Fruit fly (Drosophila melanogaster) whole organism, embryonic: ENCODE measurements around the gene CG33258.
A peak's percentile ranks its signal among the peaks of the same experiment; 100 is the strongest.

Experiments used
- CG11085 ChIP-seq: fragments of 200-800 bp; sonication (Bioruptor generic); IDR thresholded peaks from 2 replicates; pipeline ENCODE4 v1.3.6; 2022; ENCODE audit warnings: missing biosample characterization, missing genetic modification characterization
- CG11093 ChIP-seq: fragments of 200-800 bp; sonication (Bioruptor generic); IDR thresholded peaks from 3 replicates; pipeline ENCODE4 v1.3.6; 2022; ENCODE audit warnings: missing biosample characterization, missing genetic modification characterization
- CG11560 ChIP-seq: fragments of 200-800 bp; sonication (Bioruptor generic); IDR thresholded peaks from 3 replicates; pipeline ENCODE4 v1.3.6; 2022; ENCODE audit warnings: missing biosample characterization, missing genetic modification characterization
- CG12155 ChIP-seq: fragments of 200-800 bp; sonication (Bioruptor generic); optimal IDR thresholded peaks from 3 replicates; lab custom pipeline; 2016; ENCODE audit warnings: missing biosample characterization, missing genetic modification characterization
- CG12659 ChIP-seq: fragments of 200-800 bp; sonication (Bioruptor generic); optimal IDR thresholded peaks from 3 replicates; lab custom pipeline; 2017; ENCODE audit warnings: mild to moderate bottlenecking, missing biosample characterization, missing genetic modification reagents, missing genetic modification characterization
- CG12769 ChIP-seq: fragments of 200-800 bp; sonication (Bioruptor generic); optimal IDR thresholded peaks from 2 replicates; lab custom pipeline; 2019; ENCODE audit warnings: missing biosample characterization, mild to moderate bottlenecking, missing genetic modification characterization, moderate library complexity
- CG13123 ChIP-seq: fragments of 200-800 bp; sonication (Bioruptor generic); optimal IDR thresholded peaks from 2 replicates; lab custom pipeline; 2016; ENCODE audit warnings: missing biosample characterization, missing genetic modification characterization
- CG13296 ChIP-seq: fragments of 200-800 bp; sonication (Bioruptor generic); optimal IDR thresholded peaks from 3 replicates; lab custom pipeline; 2018; ENCODE audit warnings: missing biosample characterization, mild to moderate bottlenecking, missing genetic modification characterization
- CG1602 ChIP-seq: fragments of 200-800 bp; sonication (Bioruptor generic); optimal IDR thresholded peaks from 3 replicates; lab custom pipeline; 2016; ENCODE audit warnings: missing biosample characterization, missing genetic modification characterization
- CG17186 ChIP-seq: fragments of 200-800 bp; sonication (Bioruptor generic); optimal IDR thresholded peaks from 3 replicates; lab custom pipeline; 2017; ENCODE audit warnings: missing biosample characterization, missing genetic modification reagents, missing genetic modification characterization
- CG17359 ChIP-seq: fragments of 200-800 bp; sonication (Bioruptor generic); optimal IDR thresholded peaks from 3 replicates; lab custom pipeline; 2018; ENCODE audit warnings: missing biosample characterization, mild to moderate bottlenecking, missing genetic modification characterization, moderate library complexity
- CG2129 ChIP-seq: fragments of 200-800 bp; sonication (Bioruptor generic); IDR thresholded peaks from 2 replicates; pipeline ENCODE4 v1.3.6; 2022; ENCODE audit warnings: missing biosample characterization, missing genetic modification characterization; ENCODE audit not compliant: partially characterized antibody
- CG30403 ChIP-seq: fragments of 200-800 bp; sonication (Bioruptor generic); optimal IDR thresholded peaks from 3 replicates; lab custom pipeline; 2016; ENCODE audit warnings: missing biosample characterization, missing genetic modification characterization
- CG32767 ChIP-seq: fragments of 200-800 bp; sonication (Bioruptor generic); IDR thresholded peaks from 2 replicates; pipeline ENCODE4 v1.3.6; 2022; ENCODE audit warnings: missing biosample characterization, missing genetic modification characterization
- CG32772 ChIP-seq: fragments of 200-800 bp; sonication (Bioruptor generic); IDR thresholded peaks from 2 replicates; pipeline ENCODE4 v1.3.6; 2022; ENCODE audit warnings: missing biosample characterization, missing genetic modification characterization
- CG42726 ChIP-seq: fragments of 200-800 bp; sonication (Bioruptor generic); IDR thresholded peaks from 2 replicates; pipeline ENCODE4 v1.3.6; 2022; ENCODE audit warnings: missing biosample characterization, missing genetic modification characterization; ENCODE audit not compliant: partially characterized antibody
- CG4707 ChIP-seq: fragments of 200-800 bp; sonication (Bioruptor generic); optimal IDR thresholded peaks from 2 replicates; lab custom pipeline; 2018; ENCODE audit warnings: missing biosample characterization, mild to moderate bottlenecking, missing genetic modification characterization, moderate library complexity
- CG6254 ChIP-seq: fragments of 200-800 bp; sonication (Bioruptor generic); optimal IDR thresholded peaks from 3 replicates; lab custom pipeline; 2017; ENCODE audit warnings: mild to moderate bottlenecking, missing biosample characterization, missing genetic modification reagents, missing genetic modification characterization
- CG7271 ChIP-seq: fragments of 200-800 bp; sonication (Bioruptor generic); optimal IDR thresholded peaks from 2 replicates; lab custom pipeline; 2018; ENCODE audit warnings: missing biosample characterization, mild to moderate bottlenecking, missing genetic modification characterization, moderate library complexity
- CG8089 ChIP-seq: fragments of 200-800 bp; sonication (Bioruptor generic); optimal IDR thresholded peaks from 3 replicates; lab custom pipeline; 2016; ENCODE audit warnings: missing biosample characterization, missing genetic modification characterization
- CG9609 ChIP-seq: fragments of 200-800 bp; sonication (Bioruptor generic); optimal IDR thresholded peaks from 3 replicates; lab custom pipeline; 2016; ENCODE audit warnings: missing biosample characterization, missing genetic modification characterization
- CG9817 ChIP-seq: fragments of 200-800 bp; sonication (Bioruptor generic); optimal IDR thresholded peaks from 2 replicates; lab custom pipeline; 2018; ENCODE audit warnings: missing biosample characterization, mild to moderate bottlenecking, missing genetic modification characterization, moderate library complexity
- CG9876 ChIP-seq: fragments of 200-800 bp; sonication (Bioruptor generic); optimal IDR thresholded peaks from 2 replicates; lab custom pipeline; 2016; ENCODE audit warnings: missing biosample characterization, missing genetic modification characterization
- D19B ChIP-seq: fragments of 200-800 bp; sonication (Bioruptor generic); optimal IDR thresholded peaks from 2 replicates; lab custom pipeline; 2017; ENCODE audit warnings: missing biosample characterization, mild to moderate bottlenecking, missing genetic modification characterization
- Dll ChIP-seq: fragments of 200-800 bp; sonication (Bioruptor generic); IDR thresholded peaks from 4 replicates; pipeline ENCODE4 v1.3.6; 2022; ENCODE audit warnings: missing biosample characterization, missing genetic modification characterization; ENCODE audit not compliant: partially characterized antibody
- Doc2 ChIP-seq: fragments of 200-800 bp; sonication (Bioruptor generic); IDR thresholded peaks from 2 replicates; pipeline ENCODE4 v1.3.6; 2022; ENCODE audit warnings: missing biosample characterization, missing genetic modification characterization
- Doc3 ChIP-seq: fragments of 200-800 bp; sonication (Bioruptor generic); IDR thresholded peaks from 3 replicates; pipeline ENCODE4 v1.3.6; 2022; ENCODE audit warnings: missing biosample characterization, missing genetic modification characterization; ENCODE audit not compliant: partially characterized antibody
- Hr78 ChIP-seq, 2 experiments: fragments of 200-800 bp in 1 of 2; fragments of >200 bp in 1 of 2; sonication (Bioruptor generic) in 1 of 2; optimal IDR thresholded peaks; 2 replicates each; lab custom pipeline; 2017 to 2019; ENCODE audit warnings: missing biosample characterization in 2 of 2, missing genetic modification characterization in 2 of 2, mild to moderate bottlenecking in 1 of 2, moderate library complexity in 1 of 2
- Ravus ChIP-seq: fragments of 200-800 bp; sonication (Bioruptor generic); IDR thresholded peaks from 2 replicates; pipeline ENCODE4 v1.3.6; 2022; ENCODE audit warnings: missing biosample characterization, missing genetic modification characterization
- Side ChIP-seq: fragments of 200-800 bp; sonication (Bioruptor generic); optimal IDR thresholded peaks from 2 replicates; lab custom pipeline; 2016; ENCODE audit warnings: missing biosample characterization, missing genetic modification characterization
- Stat92E ChIP-seq, 3 experiments: fragments of >200 bp in 2 of 3; fragments of 200-800 bp in 1 of 3; sonication (Bioruptor generic) in 1 of 3; optimal IDR thresholded peaks; 2 replicates each; lab custom pipeline; 2017 to 2019; ENCODE audit warnings: missing biosample characterization in 3 of 3, missing genetic modification characterization in 3 of 3, mild to moderate bottlenecking in 1 of 3, moderate library complexity in 1 of 3
- Trl ChIP-seq, 3 experiments: fragments of >200 bp in 2 of 3; fragments of 200-800 bp in 1 of 3; sonication (Bioruptor generic) in 1 of 3; optimal IDR thresholded peaks; 2 replicates in 1 of 3; 3 replicates in 2 of 3; lab custom pipeline; 2016 to 2017; ENCODE audit warnings: missing biosample characterization in 1 of 3, missing genetic modification characterization in 1 of 3
- aop ChIP-seq: fragments of 200-800 bp; sonication (Bioruptor generic); IDR thresholded peaks from 2 replicates; pipeline ENCODE4 v1.3.6; 2022; ENCODE audit warnings: missing biosample characterization, missing genetic modification characterization
- ash1 ChIP-seq: fragments of 200-800 bp; sonication (Bioruptor generic); optimal IDR thresholded peaks from 2 replicates; lab custom pipeline; 2018; ENCODE audit warnings: missing biosample characterization, mild to moderate bottlenecking, missing genetic modification characterization
- chn ChIP-seq: fragments of 200-800 bp; sonication (Bioruptor generic); optimal IDR thresholded peaks from 2 replicates; lab custom pipeline; 2016; ENCODE audit warnings: missing biosample characterization, missing genetic modification characterization
- cwo ChIP-seq: fragments of 200-800 bp; sonication (Bioruptor generic); optimal IDR thresholded peaks from 3 replicates; lab custom pipeline; 2017; ENCODE audit warnings: missing biosample characterization, missing genetic modification characterization, mild to moderate bottlenecking, moderate library complexity, missing genetic modification reagents
- fd102C ChIP-seq: fragments of 200-800 bp; sonication (Bioruptor generic); optimal IDR thresholded peaks from 2 replicates; lab custom pipeline; 2018; ENCODE audit warnings: missing biosample characterization, mild to moderate bottlenecking, missing genetic modification characterization, moderate library complexity
- ftz-f1 ChIP-seq: fragments of 200-800 bp; sonication (Bioruptor generic); optimal IDR thresholded peaks from 2 replicates; lab custom pipeline; 2016; ENCODE audit warnings: missing biosample characterization, missing genetic modification characterization
- gro ChIP-seq: fragments of 200-800 bp; sonication (Bioruptor generic); optimal IDR thresholded peaks from 2 replicates; lab custom pipeline; 2016; ENCODE audit warnings: missing biosample characterization, missing genetic modification characterization
- inv ChIP-seq: fragments of 200-800 bp; sonication (Bioruptor generic); IDR thresholded peaks from 2 replicates; pipeline ENCODE4 v1.3.6; 2022; ENCODE audit warnings: missing biosample characterization, missing genetic modification characterization; ENCODE audit not compliant: partially characterized antibody
- lbe ChIP-seq: fragments of 200-800 bp; sonication (Bioruptor generic); optimal IDR thresholded peaks from 2 replicates; lab custom pipeline; 2016; ENCODE audit warnings: missing biosample characterization, mild to moderate bottlenecking, missing genetic modification characterization
- lilli ChIP-seq: fragments of 200-800 bp; sonication (Bioruptor generic); optimal IDR thresholded peaks from 3 replicates; lab custom pipeline; 2016; ENCODE audit warnings: missing biosample characterization, missing genetic modification characterization
- p53 ChIP-seq: fragments of 200-800 bp; sonication (Bioruptor generic); optimal IDR thresholded peaks from 2 replicates; lab custom pipeline; 2016; ENCODE audit warnings: missing biosample characterization, missing genetic modification characterization
- peb ChIP-seq: fragments of 200-800 bp; sonication (Bioruptor generic); IDR thresholded peaks from 2 replicates; pipeline ENCODE4 v1.3.6; 2022; ENCODE audit warnings: missing biosample characterization, missing genetic modification characterization
- pros ChIP-seq: fragments of 200-800 bp; sonication (Bioruptor generic); optimal IDR thresholded peaks from 3 replicates; lab custom pipeline; 2019; ENCODE audit warnings: missing biosample characterization, mild to moderate bottlenecking, missing genetic modification characterization, moderate library complexity
- salm ChIP-seq: fragments of 200-800 bp; sonication (Bioruptor generic); optimal IDR thresholded peaks from 2 replicates; lab custom pipeline; 2018; ENCODE audit warnings: missing biosample characterization, mild to moderate bottlenecking, missing genetic modification characterization
- sens-2 ChIP-seq: fragments of 200-800 bp; sonication (Bioruptor generic); IDR thresholded peaks from 2 replicates; pipeline ENCODE4 v1.3.6; 2022; ENCODE audit warnings: missing biosample characterization, missing genetic modification characterization

The CG33258 gene

DNA sequence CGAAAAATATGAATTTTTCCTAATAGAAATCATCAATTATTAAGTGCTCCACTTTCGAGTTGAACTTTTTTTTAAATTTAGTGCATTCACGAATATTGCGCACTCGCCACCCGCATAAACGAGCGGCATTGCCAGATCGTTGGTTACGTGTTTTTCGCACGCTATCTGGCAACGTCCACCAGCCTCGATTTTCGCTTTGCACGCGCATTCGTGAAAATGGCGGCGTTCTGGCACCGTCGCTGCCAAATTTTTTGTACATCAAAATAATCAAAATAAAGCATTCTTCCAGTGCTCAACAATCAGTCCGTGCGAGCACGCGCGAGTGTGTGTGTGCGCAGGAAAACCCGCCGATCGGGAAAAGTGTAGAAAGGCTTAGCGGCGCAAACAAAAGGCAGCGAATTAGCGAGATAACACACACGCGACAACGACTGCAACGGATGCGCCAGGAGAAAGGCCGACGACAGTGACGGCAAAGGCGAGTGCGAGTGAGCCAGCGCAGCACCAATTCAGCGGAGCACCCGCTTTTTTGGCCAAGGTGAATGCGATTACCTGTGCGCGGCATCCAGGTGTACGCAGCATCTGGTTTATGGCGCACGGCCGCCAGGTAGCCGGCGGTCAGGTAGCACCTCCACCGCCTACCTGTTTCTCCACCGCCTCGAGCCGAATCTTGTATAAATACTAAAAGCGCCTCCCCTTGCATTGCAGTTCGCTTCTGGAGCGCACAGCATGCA is 31.4 kb downstream of the CG33258 start (continued):
- TF ChIP-seq Trl (optimal IDR thresholded peaks at IDR 0.05; lab: Kevin White, UChicago) (no peak), Trl (GFP tag; optimal IDR thresholded peaks at IDR 0.05; lab: Kevin White, UChicago) (peak; percentile 84), fd102C (GFP tag; lab: Kevin White, UChicago) (no peak), aop (GFP tag; lab: Robert Waterston, UW) (no peak), CG9817 (peak; percentile 79), Dll (GFP tag; lab: Robert Waterston, UW) (peak; percentile 72), Doc2 (no peak), salm (tag; lab: Kevin White, UChicago) (peak; percentile 41), CG2129 (GFP tag; lab: Robert Waterston, UW) (peak; percentile 38; the same call in 1 of the 2 replicates), Stat92E (GFP tag; optimal IDR thresholded peaks at IDR 0.05; lab: Kevin White, UChicago) (peak in 1 of 3 experiments; percentile 70), ash1 (GFP tag; lab: Kevin White, UChicago) (peak; percentile 0), CG8089 (GFP tag; lab: Kevin White, UChicago) (peak; percentile 50), CG17186 (GFP tag; lab: Kevin White, UChicago) (peak; percentile 92), peb (peak; percentile 50; the same call in 1 of the 2 replicates), gro (peak; percentile 88), Ravus (GFP tag; lab: Robert Waterston, UW) (no peak; the same call in 1 of the 2 replicates), CG32767 (GFP tag; lab: Robert Waterston, UW) (peak; percentile 59; the same call in 1 of the 2 replicates), Doc3 (GFP tag; lab: Robert Waterston, UW) (peak; percentile 48; the same call in 1 of the 3 replicates), CG4707 (GFP tag; lab: Kevin White, UChicago) (no peak), lilli (GFP tag; lab: Kevin White, UChicago) (peak; percentile 94), CG12155 (peak; percentile 80), Side (GFP tag; lab: Kevin White, UChicago) (peak; percentile 89), CG11085 (GFP tag; lab: Robert Waterston, UW) (0 out of 2 replicates have a peak, but pooled peaks have one; percentile 65), pros (GFP tag; lab: Kevin White, UChicago) (no peak), CG11093 (peak; percentile 57; the same call in 1 of the 3 replicates), ftz-f1 (GFP tag; lab: Kevin White, UChicago) (peak; percentile 81), CG9876 (peak; percentile 50), chn (peak; percentile 83), CG7271 (tag; lab: Kevin White, UChicago) (no peak), CG42726 (peak; percentile 78), D19B (GFP tag; lab: Kevin White, UChicago) (no peak), CG6254 (peak; percentile 55), CG12769 (tag; lab: Kevin White, UChicago) (no peak), CG1602 (GFP tag; lab: Kevin White, UChicago) (peak; percentile 74), CG12659 (peak; percentile 98), lbe (GFP tag; lab: Kevin White, UChicago) (peak; percentile 94), CG17359 (peak; percentile 73), CG30403 (GFP tag; lab: Kevin White, UChicago) (peak; percentile 90), p53 (GFP tag; lab: Kevin White, UChicago) (peak; percentile 72), inv (peak; percentile 52), CG13296 (GFP tag; lab: Kevin White, UChicago) (no peak), CG32772 (GFP tag; lab: Robert Waterston, UW) (peak; percentile 80), cwo (GFP tag; lab: Kevin White, UChicago) (peak; percentile 80), CG13123 (peak; percentile 61), CG9609 (peak; percentile 85), CG11560 (tag; lab: Robert Waterston, UW) (peak; percentile 18; the same call in 1 of the 3 replicates), Hr78 (GFP tag; optimal IDR thresholded peaks at IDR 0.05; lab: Kevin White, UChicago) (no peak), sens-2 (GFP tag; lab: Robert Waterston, UW) (0 out of 2 replicates have a peak, but pooled peaks have one; percentile 50)
